Worm (Caenorhabditis elegans) whole organism, young adult: ENCODE results near the gene Y43F4A.1.

ENCODE experiments used
- B0019.2 ChIP-seq: fragments of 200-800 bp; sonication (Bioruptor generic); conservative IDR thresholded peaks from 2 replicates; pipeline ENCODE4 v1.3.6; 2022; ENCODE audit warnings: missing genetic modification reagents, missing genetic modification characterization, missing compliant biosample characterization
- B0261.1 ChIP-seq: sonication (generic microtip); optimal IDR thresholded peaks from 2 replicates; lab custom pipeline; 2016; ENCODE audit warnings: mild to moderate bottlenecking, missing genetic modification characterization, moderate library complexity, missing compliant biosample characterization
- B0336.3 ChIP-seq: fragments of 200-800 bp; sonication (Bioruptor generic); IDR thresholded peaks from 2 replicates; pipeline ENCODE4 v1.3.6; 2022; ENCODE audit warnings: missing genetic modification characterization, missing compliant biosample characterization
- C06A6.2 ChIP-seq: fragments of 200-800 bp; sonication (Bioruptor generic); conservative IDR thresholded peaks from 2 replicates; pipeline ENCODE4 v1.3.6; 2022; ENCODE audit warnings: missing genetic modification characterization, missing compliant biosample characterization
- C17E4.6 ChIP-seq: fragments of 200-800 bp; sonication (Bioruptor generic); IDR thresholded peaks from 2 replicates; pipeline ENCODE4 v1.3.6; 2022; ENCODE audit warnings: missing genetic modification reagents, missing genetic modification characterization, missing compliant biosample characterization
- D2030.7 ChIP-seq: fragments of 200-800 bp; sonication (Bioruptor generic); IDR thresholded peaks from 2 replicates; pipeline ENCODE4 v1.3.6; 2022; ENCODE audit warnings: missing genetic modification reagents, missing genetic modification characterization, missing compliant biosample characterization
- F49E8.2 ChIP-seq: sonication (generic microtip); optimal IDR thresholded peaks from 3 replicates; lab custom pipeline; 2017; ENCODE audit warnings: missing genetic modification characterization, mild to moderate bottlenecking, missing compliant biosample characterization, antibody characterized with exemption, moderate library complexity; ENCODE audit not compliant: insufficient read depth
- K11D2.4 ChIP-seq: fragments of 200-800 bp; sonication (Bioruptor generic); IDR thresholded peaks from 2 replicates; pipeline ENCODE4 v1.3.6; 2022; ENCODE audit warnings: missing genetic modification reagents, missing genetic modification characterization, missing compliant biosample characterization
- K12H6.12 ChIP-seq: fragments of 200-800 bp; sonication (Bioruptor generic); optimal IDR thresholded peaks from 2 replicates; lab custom pipeline; 2018; ENCODE audit warnings: mild to moderate bottlenecking, missing genetic modification characterization, missing compliant biosample characterization
- Y56A3A.18 ChIP-seq: fragments of 200-800 bp; sonication (Bioruptor generic); IDR thresholded peaks from 2 replicates; pipeline ENCODE4 v1.3.6; 2022; ENCODE audit warnings: missing genetic modification reagents, missing genetic modification characterization, missing compliant biosample characterization
- Y67H2A.10 ChIP-seq: fragments of 200-800 bp; sonication (Bioruptor generic); conservative IDR thresholded peaks from 2 replicates; pipeline ENCODE4 v1.3.6; 2022; ENCODE audit warnings: missing genetic modification reagents, missing genetic modification characterization, missing compliant biosample characterization
- Y79H2A.3 ChIP-seq: fragments of 200-800 bp; sonication (Bioruptor generic); conservative IDR thresholded peaks from 2 replicates; pipeline ENCODE4 v1.3.6; 2022; ENCODE audit warnings: missing genetic modification reagents, missing genetic modification characterization, missing compliant biosample characterization
- akir-1 ChIP-seq: fragments of 200-800 bp; sonication (Bioruptor generic); optimal IDR thresholded peaks from 2 replicates; lab custom pipeline; 2018; ENCODE audit warnings: mild to moderate bottlenecking, missing genetic modification characterization, moderate library complexity, missing compliant biosample characterization
- atf-7 ChIP-seq: sonication (generic microtip); optimal IDR thresholded peaks from 2 replicates; lab custom pipeline; 2017; ENCODE audit warnings: mild to moderate bottlenecking, missing genetic modification characterization, missing compliant biosample characterization
- ceh-100 ChIP-seq: fragments of 200-800 bp; sonication (Bioruptor generic); IDR thresholded peaks from 2 replicates; pipeline ENCODE4 v1.3.6; 2022; ENCODE audit warnings: missing genetic modification reagents, missing genetic modification characterization, missing compliant biosample characterization
- ceh-27 ChIP-seq: fragments of 200-800 bp; sonication (Bioruptor generic); optimal IDR thresholded peaks from 2 replicates; lab custom pipeline; 2018; ENCODE audit warnings: mild to moderate bottlenecking, missing genetic modification characterization, moderate library complexity, missing compliant biosample characterization
- chd-7 ChIP-seq: sonication (generic microtip); optimal IDR thresholded peaks from 2 replicates; lab custom pipeline; 2016; ENCODE audit warnings: mild to moderate bottlenecking, missing genetic modification characterization, moderate library complexity, missing compliant biosample characterization
- die-1 ChIP-seq: sonication (generic microtip); optimal IDR thresholded peaks from 2 replicates; lab custom pipeline; 2016; ENCODE audit warnings: missing genotype, mild to moderate bottlenecking, missing genetic modification characterization, missing compliant biosample characterization
- dpl-1 ChIP-seq: fragments of 150-350 bp; optimal IDR thresholded peaks from 2 replicates; lab custom pipeline; 2014; ENCODE audit warnings: missing biosample characterization, missing genetic modification reagents, missing genetic modification characterization
- egrh-3 ChIP-seq: fragments of 200-800 bp; sonication (Bioruptor generic); IDR thresholded peaks from 2 replicates; pipeline ENCODE4 v1.3.6; 2022; ENCODE audit warnings: missing genetic modification reagents, missing genetic modification characterization, missing compliant biosample characterization
- ekl-4 ChIP-seq: fragments of 200-800 bp; sonication (Bioruptor generic); IDR thresholded peaks from 2 replicates; pipeline ENCODE4 v1.3.6; 2022; ENCODE audit warnings: missing genetic modification reagents, missing genetic modification characterization, missing compliant biosample characterization
- ets-4 ChIP-seq: fragments of 200-800 bp; sonication (Bioruptor generic); optimal IDR thresholded peaks from 2 replicates; lab custom pipeline; 2018; ENCODE audit warnings: mild to moderate bottlenecking, missing genetic modification characterization, missing compliant biosample characterization
- hmg-1.2 ChIP-seq: fragments of 200-800 bp; sonication (Bioruptor generic); IDR thresholded peaks from 2 replicates; pipeline ENCODE4 v1.3.6; 2022; ENCODE audit warnings: missing genetic modification reagents, missing genetic modification characterization, missing compliant biosample characterization
- hmg-20 ChIP-seq: fragments of 200-800 bp; sonication (Bioruptor generic); IDR thresholded peaks from 2 replicates; pipeline ENCODE4 v1.3.6; 2022; ENCODE audit warnings: missing genetic modification reagents, missing genetic modification characterization, missing compliant biosample characterization
- lag-1 ChIP-seq: fragments of 200-800 bp; sonication (Bioruptor generic); IDR thresholded peaks from 2 replicates; pipeline ENCODE4 v1.3.6; 2022; ENCODE audit warnings: missing genetic modification reagents, missing genetic modification characterization, missing compliant biosample characterization
- let-607 ChIP-seq, 2 experiments: fragments of 200-800 bp in 1 of 2; sonication (Bioruptor generic) in 1 of 2; sonication (generic microtip) in 1 of 2; optimal IDR thresholded peaks; 2 replicates each; lab custom pipeline; 2016 to 2018; ENCODE audit warnings: mild to moderate bottlenecking in 2 of 2, missing compliant biosample characterization in 2 of 2, missing genetic modification characterization in 2 of 2, moderate library complexity in 2 of 2, missing genotype in 1 of 2
- lin-40 ChIP-seq: sonication (generic microtip); optimal IDR thresholded peaks from 2 replicates; lab custom pipeline; 2016; ENCODE audit warnings: missing genetic modification characterization, mild to moderate bottlenecking, missing compliant biosample characterization, missing genotype, missing genetic modification reagents
- lin-54 ChIP-seq: fragments of 200-800 bp; sonication (Bioruptor generic); optimal IDR thresholded peaks from 2 replicates; lab custom pipeline; 2018; ENCODE audit warnings: mild to moderate bottlenecking, missing genetic modification characterization, missing compliant biosample characterization
- lir-1 ChIP-seq: fragments of 200-800 bp; sonication (Bioruptor generic); conservative IDR thresholded peaks from 2 replicates; pipeline ENCODE4 v1.3.6; 2022; ENCODE audit warnings: missing genetic modification reagents, missing genetic modification characterization, missing compliant biosample characterization
- lsl-1 ChIP-seq: fragments of 200-800 bp; sonication (Bioruptor generic); optimal IDR thresholded peaks from 2 replicates; lab custom pipeline; 2018; ENCODE audit warnings: mild to moderate bottlenecking, missing genetic modification characterization, moderate library complexity, missing compliant biosample characterization
- madf-10 ChIP-seq: sonication (generic microtip); optimal IDR thresholded peaks from 2 replicates; lab custom pipeline; 2016; ENCODE audit warnings: mild to moderate bottlenecking, missing genetic modification characterization, missing compliant biosample characterization
- madf-8 ChIP-seq: fragments of 200-800 bp; sonication (Bioruptor generic); conservative IDR thresholded peaks from 2 replicates; pipeline ENCODE4 v1.3.6; 2022; ENCODE audit warnings: missing genetic modification reagents, missing genetic modification characterization, missing compliant biosample characterization
- mcd-1 ChIP-seq: fragments of 200-800 bp; sonication (Bioruptor generic); IDR thresholded peaks from 2 replicates; pipeline ENCODE4 v1.3.6; 2022; ENCODE audit warnings: missing genetic modification reagents, missing genetic modification characterization, missing compliant biosample characterization
- nfya-1 ChIP-seq: sonication (generic microtip); optimal IDR thresholded peaks from 2 replicates; lab custom pipeline; 2017; ENCODE audit warnings: antibody characterized with exemption, missing compliant biosample characterization, missing genetic modification characterization, borderline replicate concordance; ENCODE audit not compliant: insufficient read depth
- nfya-2 ChIP-seq: fragments of 200-800 bp; sonication (Bioruptor generic); IDR thresholded peaks from 2 replicates; pipeline ENCODE4 v1.3.6; 2022; ENCODE audit warnings: missing genetic modification reagents, missing genetic modification characterization, missing compliant biosample characterization
- nfyb-1 ChIP-seq: fragments of 200-800 bp; sonication (Bioruptor generic); IDR thresholded peaks from 2 replicates; pipeline ENCODE4 v1.3.6; 2022; ENCODE audit warnings: missing genetic modification reagents, missing genetic modification characterization, missing compliant biosample characterization
- nhr-90 ChIP-seq: sonication (generic microtip); optimal IDR thresholded peaks from 2 replicates; lab custom pipeline; 2016; ENCODE audit warnings: missing genotype, mild to moderate bottlenecking, missing genetic modification characterization, missing compliant biosample characterization
- sdz-38 ChIP-seq: sonication (generic microtip); optimal IDR thresholded peaks from 2 replicates; lab custom pipeline; 2016; ENCODE audit warnings: missing genotype, missing genetic modification characterization, missing compliant biosample characterization
- snpc-4 ChIP-seq, 5 experiments: fragments of 150-350 bp in 1 of 5; sonication (generic microtip) in 4 of 5; optimal IDR thresholded peaks; 2 replicates each; lab custom pipeline; 2014 to 2018; ENCODE audit warnings: missing genetic modification characterization in 5 of 5, missing biosample characterization in 3 of 5, antibody characterized with exemption in 2 of 5, mild to moderate bottlenecking in 2 of 5, missing compliant biosample characterization in 2 of 5, missing genotype in 2 of 5, moderate library complexity in 2 of 5, missing genetic modification reagents in 1 of 5
- tbp1 ChIP-seq: fragments of 200-800 bp; sonication (Bioruptor generic); optimal IDR thresholded peaks from 2 replicates; lab custom pipeline; 2018; ENCODE audit warnings: mild to moderate bottlenecking, missing genetic modification characterization, missing compliant biosample characterization
- tlf-1 ChIP-seq: fragments of 200-800 bp; sonication (Bioruptor generic); optimal IDR thresholded peaks from 2 replicates; lab custom pipeline; 2018; ENCODE audit warnings: mild to moderate bottlenecking, missing genetic modification characterization, missing compliant biosample characterization
- zfh-2 ChIP-seq: fragments of 200-800 bp; sonication (Bioruptor generic); conservative IDR thresholded peaks from 2 replicates; pipeline ENCODE4 v1.3.6; 2022; ENCODE audit warnings: missing genetic modification reagents, missing genetic modification characterization, missing compliant biosample characterization
- ztf-3 ChIP-seq: fragments of 200-800 bp; sonication (Bioruptor generic); optimal IDR thresholded peaks from 2 replicates; lab custom pipeline; 2018; ENCODE audit warnings: mild to moderate bottlenecking, missing genetic modification characterization, missing compliant biosample characterization
- ztf-6 ChIP-seq: fragments of 200-800 bp; sonication (Bioruptor generic); IDR thresholded peaks from 2 replicates; pipeline ENCODE4 v1.3.6; 2022; ENCODE audit warnings: missing genetic modification reagents, missing genetic modification characterization, missing compliant biosample characterization

Y43F4A.1 gene

DNA sequence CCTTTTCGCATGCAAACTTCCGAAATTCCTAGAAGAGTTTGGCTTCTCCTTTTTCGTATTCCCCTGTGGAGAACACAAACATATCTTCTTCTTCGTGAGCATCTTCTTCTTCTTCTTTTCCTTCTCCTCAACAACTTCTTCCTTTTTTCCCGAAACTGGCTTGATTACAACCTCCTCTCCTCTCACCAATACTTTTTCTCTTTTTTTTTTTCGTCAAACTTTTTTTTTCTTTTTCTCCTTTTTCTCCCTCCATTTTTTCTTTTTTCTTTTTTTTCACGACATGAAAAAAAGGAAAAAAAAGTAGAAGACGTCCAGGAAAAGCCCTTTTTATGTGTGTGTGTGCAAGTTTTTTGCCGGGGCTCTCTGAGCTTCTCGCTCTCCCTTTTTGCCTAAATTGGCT lies 48.0 kb downstream of the Y43F4A.1 start:
- TF ChIP-seq hmg-20 (no peak), lin-40 (tag; lab: Kevin White, UChicago) (peak; percentile 14)

ce11 chrIII:13272227-13272626 lies 49.4 kb downstream of the Y43F4A.1 start:
- no peak for TF ChIP-seq nfya-2
- no peak for TF ChIP-seq Y79H2A.3 (GFP tag; lab: Robert Waterston, UW)

ce11 chrIII:13272788-13273187 lies 49.9 kb downstream of the Y43F4A.1 start:
- no peak for TF ChIP-seq D2030.7
- TF ChIP-seq F49E8.2: no peak
- no peak for TF ChIP-seq mcd-1 (GFP tag; lab: Robert Waterston, UW)
- no peak for TF ChIP-seq lir-1 (GFP tag; lab: Robert Waterston, UW)
- no peak for TF ChIP-seq snpc-4 (GFP tag; optimal IDR thresholded peaks at IDR 0.05; lab: Kevin White, UChicago)
- no peak for TF ChIP-seq snpc-4 (tag; optimal IDR thresholded peaks at IDR 0.05; lab: Kevin White, UChicago)
- no peak for TF ChIP-seq lin-54 (GFP tag; lab: Kevin White, UChicago)
- no peak for TF ChIP-seq lsl-1
- no peak for TF ChIP-seq B0019.2 (GFP tag; lab: Robert Waterston, UW)
- TF ChIP-seq B0261.1: no peak

DNA sequence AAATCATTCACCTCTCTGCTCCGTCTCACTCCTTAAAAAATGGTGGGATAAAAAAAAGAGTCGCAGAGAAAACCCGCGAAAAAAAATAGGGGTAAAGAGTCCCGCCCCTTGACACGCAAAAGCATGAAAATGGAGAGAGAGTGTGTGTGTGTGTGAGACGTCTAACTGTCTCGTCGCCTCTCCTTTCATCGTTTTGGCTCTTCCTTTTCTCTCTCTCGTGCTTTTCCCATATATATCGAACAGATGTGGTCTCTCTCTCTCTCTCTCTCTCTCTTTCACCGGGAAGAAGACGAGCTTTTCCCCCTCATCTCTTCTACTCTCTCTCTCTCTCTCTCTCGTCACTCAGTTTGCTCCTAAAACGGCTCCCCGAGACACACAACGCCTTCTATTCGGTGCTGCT lies 52.9 kb downstream of the Y43F4A.1 start:
- TF ChIP-seq hmg-1.2 (GFP tag; lab: Robert Waterston, UW): peak; percentile 67; the same call in 1 of the 2 replicates
- peak; percentile 2 for TF ChIP-seq tbp1 (GFP tag; lab: Kevin White, UChicago)
- TF ChIP-seq ztf-6 (GFP tag; lab: Robert Waterston, UW): no peak
- no peak for TF ChIP-seq dpl-1
- no peak for TF ChIP-seq let-607 (tag; optimal IDR thresholded peaks at IDR 0.05; lab: Kevin White, UChicago)
- TF ChIP-seq ztf-3 (GFP tag; lab: Kevin White, UChicago): no peak
- no peak; the same call in 1 of the 2 replicates for TF ChIP-seq B0336.3 (GFP tag; lab: Robert Waterston, UW)
- peak; percentile 8 for TF ChIP-seq madf-10
- peak; percentile 27 for TF ChIP-seq atf-7 (tag; lab: Kevin White, UChicago)
- TF ChIP-seq C06A6.2: no peak
- TF ChIP-seq nfyb-1 (GFP tag; lab: Robert Waterston, UW): peak; percentile 21; the same call in 1 of the 2 replicates
- 0 out of 2 replicates have a peak, but pooled peaks have one; percentile 45 for TF ChIP-seq K11D2.4 (GFP tag; lab: Robert Waterston, UW)
- TF ChIP-seq Y56A3A.18 (GFP tag; lab: Robert Waterston, UW): no peak
- no peak for TF ChIP-seq lag-1 (GFP tag; lab: Robert Waterston, UW)
- TF ChIP-seq akir-1 (GFP tag; lab: Kevin White, UChicago): no peak
- no peak for TF ChIP-seq ets-4 (GFP tag; lab: Kevin White, UChicago)
- TF ChIP-seq Y67H2A.10 (GFP tag; lab: Robert Waterston, UW): no peak
- no peak for TF ChIP-seq C17E4.6 (GFP tag; lab: Robert Waterston, UW)
- TF ChIP-seq ceh-100: 0 out of 2 replicates have a peak, but pooled peaks have one; percentile 9
- TF ChIP-seq madf-8 (GFP tag; lab: Robert Waterston, UW): no peak
- no peak for TF ChIP-seq nhr-90 (tag; lab: Kevin White, UChicago)
- no peak for TF ChIP-seq sdz-38
- TF ChIP-seq nfya-1: no peak
- peak; percentile 61 for TF ChIP-seq ceh-27 (GFP tag; lab: Kevin White, UChicago)
- peak; percentile 94 for TF ChIP-seq zfh-2
- TF ChIP-seq die-1 (tag; lab: Kevin White, UChicago): no peak
- peak; percentile 53 for TF ChIP-seq egrh-3
- TF ChIP-seq ekl-4: 0 out of 2 replicates have a peak, but pooled peaks have one; percentile 49
- TF ChIP-seq chd-7 (tag; lab: Kevin White, UChicago): peak; percentile 2
- TF ChIP-seq K12H6.12 (tag; lab: Kevin White, UChicago): peak; percentile 68
- no peak for TF ChIP-seq tlf-1 (GFP tag; lab: Kevin White, UChicago)
